Fruit fly (Drosophila melanogaster) whole organism: ENCODE data around the gene Arl2.

Experiments used
- CG8478 ChIP-seq: fragments of >200 bp; optimal IDR thresholded peaks from 2 replicates; lab custom pipeline; 2018; ENCODE audit warnings: inconsistent platforms
- Dll ChIP-seq: fragments of >200 bp; optimal IDR thresholded peaks from 2 replicates; lab custom pipeline; 2017
- EcR ChIP-seq, 2 experiments: fragments of >200 bp; optimal IDR thresholded peaks; 2 replicates each; lab custom pipeline; 2017; ENCODE audit warnings: missing biosample characterization in 2 of 2, missing genetic modification characterization in 2 of 2, missing genetic modification reagents in 2 of 2
- pan ChIP-seq: fragments of >200 bp; optimal IDR thresholded peaks from 2 replicates; lab custom pipeline; 2017
- psq ChIP-seq: fragments of >200 bp; optimal IDR thresholded peaks from 2 replicates; lab custom pipeline; 2017
- usp ChIP-seq: fragments of >200 bp; optimal IDR thresholded peaks from 2 replicates; lab custom pipeline; 2017; ENCODE audit warnings: missing biosample characterization, missing genetic modification characterization, mixed read lengths

DNA sequence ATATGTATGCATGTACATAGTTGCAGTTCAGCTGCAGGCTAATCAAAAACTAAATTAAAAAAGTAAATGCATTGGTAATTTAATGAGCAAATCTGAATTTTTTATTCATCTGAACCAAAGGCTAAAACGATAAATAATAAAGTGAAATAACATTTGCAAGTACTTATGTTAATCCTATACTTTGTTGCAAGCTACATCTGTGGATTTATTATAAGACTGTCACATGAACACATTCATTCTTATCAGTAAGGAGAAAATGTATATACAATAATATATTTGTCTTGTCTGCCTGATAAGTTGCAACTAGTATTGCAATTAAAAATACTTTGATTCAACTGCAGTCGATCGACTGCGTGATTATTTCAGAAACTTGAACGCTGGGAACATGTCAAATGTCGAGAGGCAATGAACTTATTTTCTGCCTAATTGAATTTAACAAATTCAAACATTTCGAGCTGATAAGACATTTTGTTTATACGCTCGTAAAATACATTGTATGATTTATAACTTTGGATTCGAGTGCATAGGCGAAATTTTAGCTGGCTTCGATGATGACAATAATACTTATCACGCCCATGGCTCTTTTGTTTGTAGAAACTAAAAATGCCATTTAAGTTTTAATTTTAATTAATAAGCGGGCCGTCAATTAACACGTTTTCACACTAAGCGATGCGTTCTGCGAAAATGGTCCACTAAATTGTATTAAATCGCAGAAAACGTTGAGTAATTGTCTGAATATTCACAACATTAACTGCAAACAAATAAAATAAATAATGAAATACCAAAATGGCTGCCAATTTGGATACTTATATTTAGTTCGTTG is 12.7 kb upstream of the Arl2 start:
- TF ChIP-seq psq (lab: Kevin White, UChicago) (no peak), pan (lab: Kevin White, UChicago) (no peak), CG8478 (no peak), EcR (GFP tag; optimal IDR thresholded peaks at IDR 0.05; lab: Kevin White, UChicago) (no peak), usp (no peak), Dll (lab: Kevin White, UChicago) (no peak)
